Fruit fly (Drosophila melanogaster) whole organism, embryonic: Measurements from ENCODE around the gene kud.

Experiments used
- ATbp ChIP-seq: fragments of 200-800 bp; sonication (Bioruptor generic); optimal IDR thresholded peaks from 2 replicates; lab custom pipeline; 2017; ENCODE audit warnings: missing biosample characterization, mild to moderate bottlenecking, missing genetic modification characterization, missing genetic modification reagents
- CG1024 ChIP-seq: fragments of 200-800 bp; sonication (Bioruptor generic); IDR thresholded peaks from 2 replicates; pipeline ENCODE4 v1.3.6; 2022; ENCODE audit warnings: missing biosample characterization, missing genetic modification characterization
- CG1233 ChIP-seq: fragments of 200-800 bp; sonication (Bioruptor generic); optimal IDR thresholded peaks from 4 replicates; lab custom pipeline; 2018; ENCODE audit warnings: missing biosample characterization, mild to moderate bottlenecking, missing genetic modification characterization
- CG12659 ChIP-seq: fragments of 200-800 bp; sonication (Bioruptor generic); optimal IDR thresholded peaks from 3 replicates; lab custom pipeline; 2017; ENCODE audit warnings: mild to moderate bottlenecking, missing biosample characterization, missing genetic modification reagents, missing genetic modification characterization
- CG14050 ChIP-seq: fragments of 200-800 bp; sonication (Bioruptor generic); IDR thresholded peaks from 3 replicates; pipeline ENCODE4 v1.3.6; 2022; ENCODE audit warnings: missing biosample characterization, missing genetic modification characterization
- CG15514 ChIP-seq: fragments of 200-800 bp; sonication (Bioruptor generic); optimal IDR thresholded peaks from 3 replicates; lab custom pipeline; 2017; ENCODE audit warnings: missing biosample characterization, missing genetic modification characterization, mild to moderate bottlenecking, moderate library complexity, missing genetic modification reagents
- CG17186 ChIP-seq: fragments of 200-800 bp; sonication (Bioruptor generic); optimal IDR thresholded peaks from 3 replicates; lab custom pipeline; 2017; ENCODE audit warnings: missing biosample characterization, missing genetic modification reagents, missing genetic modification characterization
- CG17568 ChIP-seq: fragments of 200-800 bp; sonication (Bioruptor generic); optimal IDR thresholded peaks from 2 replicates; lab custom pipeline; 2018; ENCODE audit warnings: missing biosample characterization, mild to moderate bottlenecking, missing genetic modification characterization, moderate library complexity
- CG18262 ChIP-seq: fragments of 200-800 bp; optimal IDR thresholded peaks from 3 replicates; lab custom pipeline; 2019; ENCODE audit warnings: missing biosample characterization, mild to moderate bottlenecking, missing genetic modification characterization, moderate library complexity
- CG18599 ChIP-seq: fragments of 200-800 bp; sonication (Bioruptor generic); optimal IDR thresholded peaks from 3 replicates; lab custom pipeline; 2017; ENCODE audit warnings: missing biosample characterization, missing genetic modification characterization, mild to moderate bottlenecking, moderate library complexity, missing genetic modification reagents
- CG2678 ChIP-seq: fragments of 200-800 bp; sonication (Bioruptor generic); optimal IDR thresholded peaks from 3 replicates; lab custom pipeline; 2019; ENCODE audit warnings: missing biosample characterization, mild to moderate bottlenecking, missing genetic modification characterization, moderate library complexity
- CG2875 ChIP-seq: fragments of 200-800 bp; sonication (Bioruptor generic); optimal IDR thresholded peaks from 2 replicates; lab custom pipeline; 2017; ENCODE audit warnings: missing biosample characterization, mild to moderate bottlenecking, missing genetic modification characterization, missing genetic modification reagents
- CG33557 ChIP-seq: fragments of 200-800 bp; sonication (Bioruptor generic); optimal IDR thresholded peaks from 2 replicates; lab custom pipeline; 2019; ENCODE audit warnings: missing biosample characterization, mild to moderate bottlenecking, missing genetic modification characterization, moderate library complexity
- CG34224 ChIP-seq: fragments of 200-800 bp; sonication (Bioruptor generic); IDR thresholded peaks from 3 replicates; pipeline ENCODE4 v1.3.6; 2022; ENCODE audit warnings: missing biosample characterization, missing genetic modification characterization; ENCODE audit not compliant: partially characterized antibody
- CG4328 ChIP-seq: fragments of 200-800 bp; sonication (Bioruptor generic); optimal IDR thresholded peaks from 3 replicates; lab custom pipeline; 2017; ENCODE audit warnings: missing biosample characterization, missing genetic modification reagents, missing genetic modification characterization
- CG7987 ChIP-seq: fragments of 200-800 bp; sonication (Bioruptor generic); optimal IDR thresholded peaks from 2 replicates; lab custom pipeline; 2018; ENCODE audit warnings: missing biosample characterization, mild to moderate bottlenecking, missing genetic modification characterization, moderate library complexity
- CTCF ChIP-seq: fragments of 200-800 bp; sonication (Bioruptor generic); optimal IDR thresholded peaks from 2 replicates; lab custom pipeline; 2017; ENCODE audit warnings: missing biosample characterization, mild to moderate bottlenecking, missing genetic modification characterization, moderate library complexity
- D19A ChIP-seq: fragments of 200-800 bp; optimal IDR thresholded peaks from 3 replicates; lab custom pipeline; 2019; ENCODE audit warnings: missing biosample characterization, mild to moderate bottlenecking, missing genetic modification characterization, moderate library complexity
- HLH3B ChIP-seq: fragments of 200-800 bp; sonication (Bioruptor generic); IDR thresholded peaks from 2 replicates; pipeline ENCODE4 v1.3.6; 2022; ENCODE audit warnings: missing biosample characterization, missing genetic modification characterization
- Hr78 ChIP-seq, 2 experiments: fragments of 200-800 bp in 1 of 2; fragments of >200 bp in 1 of 2; sonication (Bioruptor generic) in 1 of 2; optimal IDR thresholded peaks; 2 replicates each; lab custom pipeline; 2017 to 2019; ENCODE audit warnings: missing biosample characterization in 2 of 2, missing genetic modification characterization in 2 of 2, mild to moderate bottlenecking in 1 of 2, moderate library complexity in 1 of 2
- Med ChIP-seq: fragments of 200-800 bp; sonication (Bioruptor generic); peaks from one replicate; lab custom pipeline; 2016; ENCODE audit warnings: missing biosample characterization, missing genetic modification characterization, mild to moderate bottlenecking, inconsistent platforms, moderate library complexity
- Oli ChIP-seq: fragments of 200-800 bp; sonication (Bioruptor generic); optimal IDR thresholded peaks from 2 replicates; lab custom pipeline; 2018; ENCODE audit warnings: missing biosample characterization, mild to moderate bottlenecking, missing genetic modification characterization, moderate library complexity
- Optix ChIP-seq: fragments of 200-800 bp; sonication (Bioruptor generic); IDR thresholded peaks from 3 replicates; pipeline ENCODE4 v1.3.6; 2022; ENCODE audit warnings: missing biosample characterization, missing genetic modification characterization
- PHDP ChIP-seq: fragments of 200-800 bp; sonication (Bioruptor generic); optimal IDR thresholded peaks from 3 replicates; lab custom pipeline; 2018; ENCODE audit warnings: missing biosample characterization, mild to moderate bottlenecking, missing genetic modification characterization, moderate library complexity
- Sox100B ChIP-seq: fragments of 200-800 bp; sonication (Bioruptor generic); optimal IDR thresholded peaks from 3 replicates; lab custom pipeline; 2018; ENCODE audit warnings: missing biosample characterization, mild to moderate bottlenecking, missing genetic modification characterization
- bigmax ChIP-seq: fragments of 200-800 bp; sonication (Bioruptor generic); optimal IDR thresholded peaks from 2 replicates; lab custom pipeline; 2018; ENCODE audit warnings: missing biosample characterization, mild to moderate bottlenecking, missing genetic modification characterization
- chinmo ChIP-seq: fragments of 200-800 bp; sonication (Bioruptor generic); IDR thresholded peaks from 4 replicates; pipeline ENCODE4 v1.3.6; 2022; ENCODE audit warnings: missing biosample characterization, missing genetic modification characterization; ENCODE audit not compliant: partially characterized antibody
- dmrt11E ChIP-seq: fragments of 200-800 bp; sonication (Bioruptor generic); optimal IDR thresholded peaks from 3 replicates; lab custom pipeline; 2018; ENCODE audit warnings: missing biosample characterization, mild to moderate bottlenecking, missing genetic modification characterization, moderate library complexity
- dmrt99B ChIP-seq: fragments of 200-800 bp; sonication (Bioruptor generic); optimal IDR thresholded peaks from 2 replicates; lab custom pipeline; 2018; ENCODE audit warnings: missing biosample characterization, mild to moderate bottlenecking, missing genetic modification characterization, moderate library complexity
- ems ChIP-seq: fragments of 200-800 bp; sonication (Bioruptor generic); optimal IDR thresholded peaks from 3 replicates; lab custom pipeline; 2016; ENCODE audit warnings: missing biosample characterization, missing genetic modification characterization
- fd3F ChIP-seq: fragments of 200-800 bp; sonication (Bioruptor generic); optimal IDR thresholded peaks from 2 replicates; lab custom pipeline; 2018; ENCODE audit warnings: missing biosample characterization, mild to moderate bottlenecking, missing genetic modification characterization, moderate library complexity
- grn ChIP-seq: fragments of 200-800 bp; sonication (Bioruptor generic); optimal IDR thresholded peaks from 3 replicates; lab custom pipeline; 2017; ENCODE audit warnings: missing biosample characterization, missing genetic modification characterization
- gro ChIP-seq: fragments of 200-800 bp; sonication (Bioruptor generic); optimal IDR thresholded peaks from 2 replicates; lab custom pipeline; 2016; ENCODE audit warnings: missing biosample characterization, missing genetic modification characterization
- her ChIP-seq: fragments of 200-800 bp; sonication (Bioruptor generic); optimal IDR thresholded peaks from 2 replicates; lab custom pipeline; 2016; ENCODE audit warnings: missing biosample characterization, missing genetic modification characterization
- hkb ChIP-seq, 2 experiments: fragments of 200-800 bp in 1 of 2; fragments of >200 bp in 1 of 2; sonication (Bioruptor generic) in 1 of 2; IDR thresholded peaks in 1 of 2; optimal IDR thresholded peaks in 1 of 2; 2 replicates each; pipeline versions ENCODE4 v1.3.6 to Lab custom; 2017 to 2022; ENCODE audit warnings: missing biosample characterization in 1 of 2, missing genetic modification characterization in 1 of 2
- kah ChIP-seq: fragments of 200-800 bp; sonication (Bioruptor generic); optimal IDR thresholded peaks from 2 replicates; lab custom pipeline; 2018; ENCODE audit warnings: missing biosample characterization, mild to moderate bottlenecking, missing genetic modification characterization
- mirr ChIP-seq: fragments of 200-800 bp; sonication (Bioruptor generic); optimal IDR thresholded peaks from 3 replicates; lab custom pipeline; 2018; ENCODE audit warnings: missing biosample characterization, mild to moderate bottlenecking, missing genetic modification characterization
- nerfin-1 ChIP-seq: fragments of 200-800 bp; sonication (Bioruptor generic); optimal IDR thresholded peaks from 3 replicates; lab custom pipeline; 2019; ENCODE audit warnings: missing biosample characterization, mild to moderate bottlenecking, missing genetic modification characterization, moderate library complexity
- pan ChIP-seq, 4 experiments: fragments of >200 bp in 3 of 4; fragments of 200-800 bp in 1 of 4; sonication (Bioruptor generic) in 1 of 4; optimal IDR thresholded peaks in 3 of 4; IDR thresholded peaks in 1 of 4; 2 replicates each; pipeline versions ENCODE4 v1.3.6 to Lab custom; 2017 to 2022; ENCODE audit warnings: missing biosample characterization in 2 of 4, missing genetic modification characterization in 2 of 4, mixed read lengths in 1 of 4
- rib ChIP-seq: fragments of 200-800 bp; sonication (Bioruptor generic); IDR thresholded peaks from 2 replicates; pipeline ENCODE4 v1.3.6; 2022; ENCODE audit warnings: missing biosample characterization, missing genetic modification characterization
- salm ChIP-seq: fragments of 200-800 bp; sonication (Bioruptor generic); optimal IDR thresholded peaks from 2 replicates; lab custom pipeline; 2018; ENCODE audit warnings: missing biosample characterization, mild to moderate bottlenecking, missing genetic modification characterization
- sens ChIP-seq: fragments of 200-800 bp; sonication (Bioruptor generic); peaks from one replicate; lab custom pipeline; 2016; ENCODE audit warnings: missing biosample characterization, missing genetic modification characterization
- so ChIP-seq: fragments of 200-800 bp; sonication (Bioruptor generic); IDR thresholded peaks from 3 replicates; pipeline ENCODE4 v1.3.6; 2022; ENCODE audit warnings: missing biosample characterization, missing genetic modification characterization
- unc-4 ChIP-seq: fragments of 200-800 bp; sonication (Bioruptor generic); IDR thresholded peaks from 2 replicates; pipeline ENCODE4 v1.3.6; 2022; ENCODE audit warnings: missing biosample characterization, missing genetic modification characterization; ENCODE audit not compliant: partially characterized antibody
- unpg ChIP-seq: fragments of 200-800 bp; sonication (Bioruptor generic); optimal IDR thresholded peaks from 3 replicates; lab custom pipeline; 2018; ENCODE audit warnings: missing biosample characterization, mild to moderate bottlenecking, missing genetic modification characterization, moderate library complexity

Gene kud

DNA sequence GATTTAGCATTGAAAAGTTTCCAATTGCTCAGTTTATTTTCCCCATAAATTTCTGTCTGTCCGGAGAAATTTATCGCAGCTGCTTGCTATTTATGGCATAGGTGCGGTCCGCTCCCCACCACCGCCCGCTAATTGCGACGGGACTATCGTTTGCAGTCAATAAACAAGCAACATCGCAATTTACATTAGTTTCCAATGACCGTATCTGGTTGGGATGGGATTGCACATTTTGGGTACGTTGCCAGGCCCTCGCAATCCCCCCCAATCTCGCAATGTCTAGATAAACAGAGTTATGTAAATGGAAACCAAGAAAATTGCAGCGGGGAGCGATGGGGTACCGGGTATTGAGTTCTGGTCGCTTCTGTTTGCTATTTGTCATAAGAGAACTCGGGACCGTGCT, 40.2 kb downstream of the kud start, which contains the start of gene nudC (continued):
- TF ChIP-seq so (GFP tag; lab: Robert Waterston, UW) (0 out of 3 replicates have a peak, but pooled peaks have one; percentile 21), mirr (peak; percentile 5), Med (GFP tag; lab: Kevin White, UChicago) (peak; percentile 50), Optix (GFP tag; lab: Robert Waterston, UW) (0 out of 3 replicates have a peak, but pooled peaks have one; percentile 38)

dm6 chr3L:16803708-16804350, 41.0 kb downstream of the kud start:
- TF ChIP-seq CG7987 (GFP tag; lab: Kevin White, UChicago) (peak; percentile 68), CG17186 (GFP tag; lab: Kevin White, UChicago) (peak; percentile 6), CG15514 (GFP tag; lab: Kevin White, UChicago) (peak; percentile 53), Oli (tag; lab: Kevin White, UChicago) (peak; percentile 16), Hr78 (GFP tag; optimal IDR thresholded peaks at IDR 0.05; lab: Kevin White, UChicago) (peak in 1 of 2 experiments; percentile 87), grn (peak; percentile 27), HLH3B (GFP tag; lab: Robert Waterston, UW) (no peak), CG12659 (GFP tag; lab: Kevin White, UChicago) (no peak), sens (GFP tag; lab: Kevin White, UChicago) (peak; percentile 55), ems (GFP tag; lab: Kevin White, UChicago) (peak; percentile 33), unpg (GFP tag; lab: Kevin White, UChicago) (peak; percentile 66), hkb (optimal IDR thresholded peaks at IDR 0.05; lab: Kevin White, UChicago) (no peak), hkb (GFP tag; IDR thresholded peaks at IDR 0.05; lab: Robert Waterston, UW) (0 out of 2 replicates have a peak, but pooled peaks have one; percentile 14), CG4328 (GFP tag; lab: Kevin White, UChicago) (peak; percentile 34), fd3F (GFP tag; lab: Kevin White, UChicago) (peak; percentile 14), pan (optimal IDR thresholded peaks at IDR 0.05; lab: Kevin White, UChicago) (no peak), pan (GFP tag; optimal IDR thresholded peaks at IDR 0.05 in 1 of 2, IDR thresholded peaks at IDR 0.05 in 1 of 2) (peak in 1 of 2 experiments; percentile 40), CG14050 (no peak), Sox100B (GFP tag; lab: Kevin White, UChicago) (peak; percentile 71), CG18599 (GFP tag; lab: Kevin White, UChicago) (peak; percentile 50), kah (GFP tag; lab: Kevin White, UChicago) (peak; percentile 46), D19A (tag; lab: Kevin White, UChicago) (peak; percentile 16), bigmax (GFP tag; lab: Kevin White, UChicago) (no peak), CG18262 (peak; percentile 38), salm (tag; lab: Kevin White, UChicago) (peak; percentile 32), CG1024 (GFP tag; lab: Robert Waterston, UW) (no peak), rib (GFP tag; lab: Robert Waterston, UW) (peak; percentile 61), CG34224 (GFP tag; lab: Robert Waterston, UW) (no peak), dmrt99B (tag; lab: Kevin White, UChicago) (peak; percentile 61), CG2678 (tag; lab: Kevin White, UChicago) (peak; percentile 77), her (GFP tag; lab: Kevin White, UChicago) (no peak), CTCF (GFP tag; lab: Kevin White, UChicago) (peak; percentile 57), CG17568 (GFP tag; lab: Kevin White, UChicago) (peak; percentile 55), chinmo (GFP tag; lab: Robert Waterston, UW) (0 out of 4 replicates have a peak, but pooled peaks have one; percentile 50), gro (GFP tag; lab: Kevin White, UChicago) (peak; percentile 55), nerfin-1 (tag; lab: Kevin White, UChicago) (peak; percentile 29), dmrt11E (tag; lab: Kevin White, UChicago) (no peak), PHDP (peak; percentile 46), unc-4 (GFP tag; lab: Robert Waterston, UW) (no peak), ATbp (GFP tag; lab: Kevin White, UChicago) (peak; percentile 67), CG33557 (GFP tag; lab: Kevin White, UChicago) (no peak), CG2875 (GFP tag; lab: Kevin White, UChicago) (peak; percentile 18), CG1233 (GFP tag; lab: Kevin White, UChicago) (peak; percentile 53)
